Worm (Caenorhabditis elegans): ENCODE measurements around the gene F08G2.7.

F08G2.7 gene

DNA sequence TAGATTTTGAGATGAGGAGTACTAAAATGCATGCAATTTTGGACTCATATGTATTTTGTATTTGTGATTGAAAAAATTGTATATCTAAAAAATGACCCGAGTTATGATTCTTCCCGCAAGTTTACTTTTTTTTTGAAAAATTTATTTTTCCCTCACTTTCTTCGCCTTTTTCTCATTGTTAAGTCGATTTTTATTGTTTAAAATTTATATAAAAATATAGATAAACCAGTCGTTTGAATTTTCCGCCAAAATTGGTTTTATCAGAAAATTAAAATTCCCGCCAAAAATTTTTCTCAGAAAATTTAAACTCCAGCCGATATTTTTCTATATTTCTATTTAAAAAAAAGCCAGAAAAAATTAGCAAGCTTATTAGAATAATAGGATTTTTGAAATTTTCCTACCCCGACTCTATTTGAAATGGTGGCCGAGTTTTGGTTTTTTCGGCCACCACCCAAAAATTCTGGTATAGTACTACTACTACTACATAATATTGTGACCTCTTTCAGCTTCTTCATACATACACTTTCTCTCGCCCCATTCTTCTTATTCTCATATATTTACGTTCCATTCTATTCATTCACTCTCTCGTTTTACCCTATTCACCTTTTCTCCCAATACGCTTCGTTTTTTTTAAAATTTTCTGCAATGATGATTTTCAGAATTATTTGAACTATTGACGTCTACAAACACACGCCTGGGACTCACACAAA, 49.2 kb downstream of the F08G2.7 start, which contains the start of gene ZK131.11:
Gene ZK131.11, plus strand, starts transcription at position 660 of the 710 bp plus-strand sequence.
- no peak for TF ChIP-seq elt-1 (tag; optimal IDR thresholded peaks at IDR 0.05)
- TF ChIP-seq ztf-4 (tag; optimal IDR thresholded peaks at IDR 0.05): no peak
- no peak for TF ChIP-seq nhr-28 (tag; optimal IDR thresholded peaks at IDR 0.05)
- TF ChIP-seq ztf-11 (tag; optimal IDR thresholded peaks at IDR 0.05): no peak
- TF ChIP-seq fos-1 (tag; optimal IDR thresholded peaks at IDR 0.05): no peak
- TF ChIP-seq nhr-43 (tag; optimal IDR thresholded peaks at IDR 0.05; ENCODE audit: poor library complexity, severe bottlenecking): no peak
- TF ChIP-seq egl-27 (tag; optimal IDR thresholded peaks at IDR 0.05): no peak
- no peak for TF ChIP-seq elt-2 (tag; optimal IDR thresholded peaks at IDR 0.05)
- TF ChIP-seq tbx-2 (tag; optimal IDR thresholded peaks at IDR 0.05): no peak
- no peak for TF ChIP-seq lin-39 (tag; optimal IDR thresholded peaks at IDR 0.05)
- TF ChIP-seq nfya-1 (tag; optimal IDR thresholded peaks at IDR 0.05; ENCODE audit: insufficient read depth): no peak
- TF ChIP-seq mml-1 (tag; optimal IDR thresholded peaks at IDR 0.05): no peak
- no peak for TF ChIP-seq ceh-28 (tag; optimal IDR thresholded peaks at IDR 0.05)
- no peak for TF ChIP-seq ama-1 (optimal IDR thresholded peaks at IDR 0.05)
- TF ChIP-seq nhr-23 (tag; optimal IDR thresholded peaks at IDR 0.05): no peak

DNA sequence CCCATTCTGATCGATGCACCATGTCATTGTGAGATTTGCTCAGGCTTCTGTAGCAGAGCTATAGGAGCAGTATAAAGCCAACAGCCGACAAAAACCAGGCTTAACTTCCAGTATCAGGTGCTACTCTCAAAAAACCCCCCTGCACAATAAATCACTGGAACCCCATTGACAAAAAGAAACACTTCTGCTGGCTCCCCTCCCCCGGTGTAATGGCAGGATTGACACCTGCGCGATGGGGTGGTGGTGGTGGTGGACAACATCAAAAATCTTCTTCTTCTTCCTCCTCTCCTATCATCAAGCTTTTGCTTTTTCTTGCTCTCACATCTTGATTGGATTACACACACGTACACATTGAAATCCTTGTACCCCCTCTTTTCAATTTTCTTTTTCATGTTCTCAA, 51.2 kb downstream of the F08G2.7 start:
- TF ChIP-seq lin-39 (tag; optimal IDR thresholded peaks at IDR 0.05) (peak; percentile 12), tbx-2 (tag; optimal IDR thresholded peaks at IDR 0.05) (no peak), egl-5 (tag; optimal IDR thresholded peaks at IDR 0.05) (peak; percentile 22)

DNA sequence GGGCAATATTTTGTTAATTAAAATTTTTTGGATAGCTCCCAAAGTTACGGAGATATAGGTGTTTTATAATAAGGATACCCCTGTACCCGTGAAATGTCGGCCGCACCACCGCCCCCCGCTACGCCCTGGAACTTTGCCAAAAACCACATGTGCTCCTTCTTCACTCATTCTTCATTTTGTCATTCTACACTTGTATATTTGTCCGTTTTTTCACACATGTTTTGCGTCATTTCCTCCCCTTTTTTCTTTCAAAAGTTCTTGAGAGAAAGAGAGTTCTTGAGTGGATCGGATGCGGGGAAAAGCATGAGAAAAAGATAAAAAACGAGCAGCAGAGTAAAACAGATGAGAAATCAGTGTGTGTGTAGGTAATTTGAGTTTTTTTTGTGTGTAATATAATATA, 52.1 kb downstream of the F08G2.7 start:
- TF ChIP-seq nhr-12 (tag; optimal IDR thresholded peaks at IDR 0.05) (no peak), hmg-11 (tag; optimal IDR thresholded peaks at IDR 0.05) (no peak), snpc-4 (tag; optimal IDR thresholded peaks at IDR 0.05) (peak; percentile 13), aly-2 (tag; optimal IDR thresholded peaks at IDR 0.05) (no peak), mml-1 (tag; optimal IDR thresholded peaks at IDR 0.05) (no peak), ZK546.5 (tag; optimal IDR thresholded peaks at IDR 0.05) (no peak), lin-15B (tag; optimal IDR thresholded peaks at IDR 0.05) (no peak), R02D3.7 (tag; optimal IDR thresholded peaks at IDR 0.05) (no peak), nhr-11 (tag; optimal IDR thresholded peaks at IDR 0.05) (no peak), elt-2 (tag; optimal IDR thresholded peaks at IDR 0.05) (no peak), lin-39 (tag; optimal IDR thresholded peaks at IDR 0.05) (no peak), fkh-10 (GFP tag; optimal IDR thresholded peaks at IDR 0.05) (peak; percentile 15), mdl-1 (tag; optimal IDR thresholded peaks at IDR 0.05) (no peak), ztf-11 (tag; optimal IDR thresholded peaks at IDR 0.05) (no peak), pha-4 (tag; optimal IDR thresholded peaks at IDR 0.05) (no peak), pqm-1 (tag; optimal IDR thresholded peaks at IDR 0.05) (no peak), nhr-25 (tag; optimal IDR thresholded peaks at IDR 0.05) (no peak), skn-1 (tag; optimal IDR thresholded peaks at IDR 0.05) (no peak)

DNA sequence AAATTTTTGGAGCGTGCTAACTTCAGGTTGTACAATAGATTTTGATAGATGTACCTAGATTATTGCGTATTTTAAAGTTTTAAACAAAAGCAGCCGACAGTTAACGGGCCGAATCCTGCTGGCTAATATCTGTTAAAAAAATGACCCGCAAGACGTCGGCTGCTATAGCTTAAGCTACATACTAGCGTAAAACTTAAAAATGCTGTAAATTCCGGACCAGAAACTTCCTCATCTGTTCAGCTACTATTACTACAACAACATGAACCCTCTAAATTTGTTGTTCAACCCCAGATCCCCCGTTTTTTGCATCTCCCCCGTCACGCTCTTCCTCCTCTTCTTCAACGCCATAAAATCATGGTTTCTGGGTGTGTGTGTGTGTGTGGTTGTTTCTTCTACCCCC, 54.1 kb downstream of the F08G2.7 start:
- TF ChIP-seq ztf-11 (tag; optimal IDR thresholded peaks at IDR 0.05) (no peak), ztf-4 (tag; optimal IDR thresholded peaks at IDR 0.05) (no peak), ceh-16 (tag; optimal IDR thresholded peaks at IDR 0.05) (no peak), egl-5 (tag; optimal IDR thresholded peaks at IDR 0.05) (no peak), fkh-10 (GFP tag; optimal IDR thresholded peaks at IDR 0.05) (no peak), ceh-9 (tag; optimal IDR thresholded peaks at IDR 0.05) (no peak), snpc-4 (tag; optimal IDR thresholded peaks at IDR 0.05) (no peak), R02D3.7 (tag; optimal IDR thresholded peaks at IDR 0.05) (no peak), nhr-76 (tag; optimal IDR thresholded peaks at IDR 0.05) (no peak), pha-4 (tag; optimal IDR thresholded peaks at IDR 0.05) (no peak), nfya-1 (tag; optimal IDR thresholded peaks at IDR 0.05; ENCODE audit: insufficient read depth) (no peak), unc-62 (GFP tag; optimal IDR thresholded peaks at IDR 0.05) (no peak), ama-1 (optimal IDR thresholded peaks at IDR 0.05) (no peak), fkh-2 (tag; optimal IDR thresholded peaks at IDR 0.05) (no peak)
